Worm (Caenorhabditis elegans) whole organism, L1 larva: Measurements from ENCODE around the gene T04F8.8.

Experiments used
- blmp-1 ChIP-seq: fragments of 150-350 bp; optimal IDR thresholded peaks from 2 replicates; lab custom pipeline; 2014; ENCODE audit warnings: missing biosample characterization, missing genetic modification characterization
- elt-2 ChIP-seq: sonication (generic microtip); optimal IDR thresholded peaks from 2 replicates; lab custom pipeline; 2016; ENCODE audit warnings: missing genetic modification characterization, mild to moderate bottlenecking, inconsistent platforms, missing compliant biosample characterization, missing genetic modification reagents
- lir-3 ChIP-seq: sonication (generic microtip); optimal IDR thresholded peaks from 2 replicates; lab custom pipeline; 2016; ENCODE audit warnings: mild to moderate bottlenecking, missing genetic modification characterization, moderate library complexity, missing compliant biosample characterization; ENCODE audit not compliant: poor library complexity
- nhr-19 ChIP-seq: fragments of 200-800 bp; sonication (Bioruptor generic); conservative IDR thresholded peaks from 2 replicates; pipeline ENCODE4 v1.3.6; 2022; ENCODE audit warnings: missing genetic modification characterization, missing compliant biosample characterization
- nhr-28 ChIP-seq: fragments of 150-350 bp; optimal IDR thresholded peaks from 2 replicates; lab custom pipeline; 2014; ENCODE audit warnings: missing biosample characterization, missing genetic modification characterization
- nhr-77 ChIP-seq: fragments of 150-350 bp; optimal IDR thresholded peaks from 2 replicates; lab custom pipeline; 2014; ENCODE audit warnings: missing biosample characterization, missing genetic modification characterization
- skn-1 ChIP-seq: fragments of 150-350 bp; optimal IDR thresholded peaks from 2 replicates; lab custom pipeline; 2014; ENCODE audit warnings: missing biosample characterization, missing genetic modification characterization
- snpc-4 ChIP-seq: fragments of 150-350 bp; optimal IDR thresholded peaks from 2 replicates; lab custom pipeline; 2014; ENCODE audit warnings: missing biosample characterization, missing genetic modification characterization
- vab-15 ChIP-seq: sonication (generic microtip); optimal IDR thresholded peaks from 2 replicates; lab custom pipeline; 2017; ENCODE audit warnings: missing genotype, mild to moderate bottlenecking, missing genetic modification characterization, missing compliant biosample characterization
- ztf-11 ChIP-seq, 2 experiments: sonication (generic microtip); optimal IDR thresholded peaks; 2 replicates each; lab custom pipeline; 2016 to 2017; ENCODE audit warnings: missing genetic modification characterization in 2 of 2, missing biosample characterization in 1 of 2, missing compliant biosample characterization in 1 of 2

ce11 chrX:11656519-11657006 is 9.3 kb downstream of the T04F8.8 start, which contains the start of gene T04F8.2:
- TF ChIP-seq vab-15 (tag; lab: Kevin White, UChicago) (peak; percentile 94), snpc-4 (no peak), nhr-77 (tag; lab: Kevin White, UChicago) (peak; percentile 32), ztf-11 (tag; optimal IDR thresholded peaks at IDR 0.05; lab: Kevin White, UChicago) (no peak), elt-2 (peak; percentile 28), nhr-19 (GFP tag; lab: Robert Waterston, UW) (peak; percentile 29), blmp-1 (peak; percentile 64), lir-3 (tag; lab: Kevin White, UChicago) (no peak), nhr-28 (tag; lab: Kevin White, UChicago) (no peak), skn-1 (tag; lab: Kevin White, UChicago) (peak; percentile 50)
